Worm (Caenorhabditis elegans) whole organism, L4 larva: ENCODE data around the gene C27A2.8.
A peak's percentile ranks its signal among the peaks of the same experiment; 100 is the strongest.

Experiments used
- aha-1 ChIP-seq: fragments of 150-350 bp; peaks from one replicate; lab custom pipeline; 2014; ENCODE audit warnings: missing biosample characterization, missing genetic modification characterization
- ama-1 ChIP-seq: fragments of 150-350 bp; optimal IDR thresholded peaks from 2 replicates; lab custom pipeline; 2014; ENCODE audit warnings: inconsistent platforms, mixed read lengths
- arid-1 ChIP-seq: fragments of 200-800 bp; sonication (Bioruptor generic); conservative IDR thresholded peaks from 2 replicates; pipeline ENCODE4 v1.3.6; 2022; ENCODE audit warnings: missing genetic modification reagents, missing genetic modification characterization, missing compliant biosample characterization
- ceh-20 ChIP-seq: fragments of 200-800 bp; sonication (Bioruptor generic); IDR thresholded peaks from 2 replicates; pipeline ENCODE4 v1.3.6; 2022; ENCODE audit warnings: missing genetic modification reagents, missing genetic modification characterization, missing compliant biosample characterization
- ces-1 ChIP-seq: fragments of 150-350 bp; sonication (generic microtip); optimal IDR thresholded peaks from 4 replicates; lab custom pipeline; 2014; ENCODE audit warnings: missing biosample characterization, missing genetic modification reagents, missing genetic modification characterization
- ctbp-1 ChIP-seq: fragments of 200-800 bp; sonication (Bioruptor generic); IDR thresholded peaks from 2 replicates; pipeline ENCODE4 v1.3.6; 2022; ENCODE audit warnings: missing genetic modification reagents, missing genetic modification characterization, missing compliant biosample characterization
- daf-12 ChIP-seq: fragments of 150-350 bp; optimal IDR thresholded peaks from 2 replicates; lab custom pipeline; 2014; ENCODE audit warnings: missing biosample characterization, missing genetic modification reagents, missing genetic modification characterization
- daf-19 ChIP-seq: fragments of 200-800 bp; sonication (Bioruptor generic); conservative IDR thresholded peaks from 2 replicates; pipeline ENCODE4 v1.3.6; 2022; ENCODE audit warnings: missing genetic modification characterization, missing compliant biosample characterization
- dmd-9 ChIP-seq: fragments of 200-800 bp; sonication (Bioruptor generic); IDR thresholded peaks from 2 replicates; pipeline ENCODE4 v1.3.6; 2022; ENCODE audit warnings: missing genetic modification reagents, missing genetic modification characterization, missing compliant biosample characterization
- duxl-1 ChIP-seq: sonication (generic microtip); optimal IDR thresholded peaks from 2 replicates; lab custom pipeline; 2016; ENCODE audit warnings: mild to moderate bottlenecking, missing genetic modification characterization, moderate library complexity, missing compliant biosample characterization; ENCODE audit not compliant: poor library complexity
- dve-1 ChIP-seq: sonication (generic microtip); optimal IDR thresholded peaks from 2 replicates; lab custom pipeline; 2017; ENCODE audit warnings: antibody characterized with exemption, mild to moderate bottlenecking, missing genetic modification characterization, missing compliant biosample characterization; ENCODE audit not compliant: insufficient read depth
- hif-1 ChIP-seq, 2 experiments: sonication (generic microtip); optimal IDR thresholded peaks; 2 replicates each; lab custom pipeline; 2016 to 2017; ENCODE audit warnings: missing compliant biosample characterization in 2 of 2, missing genetic modification characterization in 2 of 2, missing genetic modification reagents in 2 of 2, missing genotype in 2 of 2, mild to moderate bottlenecking in 1 of 2
- hlh-11 ChIP-seq: fragments of 200-800 bp; sonication (Bioruptor generic); optimal IDR thresholded peaks from 2 replicates; lab custom pipeline; 2018; ENCODE audit warnings: mild to moderate bottlenecking, missing genetic modification characterization, missing compliant biosample characterization
- lim-7 ChIP-seq: fragments of 200-800 bp; sonication (Bioruptor generic); IDR thresholded peaks from 2 replicates; pipeline ENCODE4 v1.3.6; 2022; ENCODE audit warnings: missing genetic modification characterization, missing compliant biosample characterization
- lin-15B ChIP-seq: fragments of 150-350 bp; sonication (generic microtip); optimal IDR thresholded peaks from 3 replicates; lab custom pipeline; 2014; ENCODE audit warnings: missing biosample characterization, missing genetic modification characterization
- lin-29 ChIP-seq: fragments of 200-800 bp; sonication (Bioruptor generic); IDR thresholded peaks from 2 replicates; pipeline ENCODE4 v1.3.6; 2022; ENCODE audit warnings: missing genetic modification reagents, missing genetic modification characterization, missing compliant biosample characterization
- lin-38 ChIP-seq: fragments of 200-800 bp; sonication (Bioruptor generic); IDR thresholded peaks from 2 replicates; pipeline ENCODE4 v1.3.6; 2022; ENCODE audit warnings: missing genetic modification reagents, missing genetic modification characterization, missing compliant biosample characterization
- lin-39 ChIP-seq: fragments of 150-350 bp; optimal IDR thresholded peaks from 2 replicates; lab custom pipeline; 2014; ENCODE audit warnings: missing biosample characterization, missing genetic modification reagents, missing genetic modification characterization
- lsy-2 ChIP-seq, 2 experiments: fragments of 150-350 bp in 1 of 2; sonication (generic microtip) in 1 of 2; optimal IDR thresholded peaks; 2 replicates each; lab custom pipeline; 2014 to 2017; ENCODE audit warnings: missing biosample characterization in 2 of 2, missing genetic modification characterization in 2 of 2
- mes-2 ChIP-seq: sonication (generic microtip); optimal IDR thresholded peaks from 2 replicates; lab custom pipeline; 2016; ENCODE audit warnings: missing genotype, mild to moderate bottlenecking, missing genetic modification characterization, missing compliant biosample characterization; ENCODE audit not compliant: poor library complexity, severe bottlenecking
- nhr-10 ChIP-seq: fragments of 150-350 bp; optimal IDR thresholded peaks from 2 replicates; lab custom pipeline; 2014; ENCODE audit warnings: missing biosample characterization, missing genetic modification characterization
- nhr-111 ChIP-seq: fragments of 200-800 bp; sonication (Bioruptor generic); optimal IDR thresholded peaks from 2 replicates; lab custom pipeline; 2018; ENCODE audit warnings: mild to moderate bottlenecking, missing genetic modification characterization, missing compliant biosample characterization
- nhr-25 ChIP-seq: sonication (generic microtip); optimal IDR thresholded peaks from 2 replicates; lab custom pipeline; 2017; ENCODE audit warnings: missing genetic modification characterization, mild to moderate bottlenecking, missing compliant biosample characterization, antibody characterized with exemption, moderate library complexity, borderline replicate concordance; ENCODE audit not compliant: insufficient read depth
- nhr-28 ChIP-seq: fragments of 150-350 bp; optimal IDR thresholded peaks from 2 replicates; lab custom pipeline; 2014; ENCODE audit warnings: missing biosample characterization, missing genetic modification characterization
- pha-4 ChIP-seq, 2 experiments: fragments of 150-350 bp in 1 of 2; fragments of 200-800 bp in 1 of 2; sonication (Bioruptor generic) in 1 of 2; IDR thresholded peaks in 1 of 2; optimal IDR thresholded peaks in 1 of 2; 2 replicates each; pipeline versions ENCODE4 v1.3.6 to Lab custom; 2014 to 2022; ENCODE audit warnings: missing genetic modification characterization in 2 of 2, missing genetic modification reagents in 2 of 2, missing biosample characterization in 1 of 2, missing compliant biosample characterization in 1 of 2
- pqm-1 ChIP-seq: sonication (generic microtip); optimal IDR thresholded peaks from 2 replicates; lab custom pipeline; 2017; ENCODE audit warnings: missing biosample characterization, missing genetic modification characterization
- saeg-2 ChIP-seq: fragments of 200-800 bp; sonication (Bioruptor generic); IDR thresholded peaks from 2 replicates; pipeline ENCODE4 v1.3.6; 2022; ENCODE audit warnings: missing genetic modification reagents, missing genetic modification characterization, missing compliant biosample characterization
- spr-1 ChIP-seq: sonication (generic microtip); optimal IDR thresholded peaks from 2 replicates; lab custom pipeline; 2016; ENCODE audit warnings: mild to moderate bottlenecking, missing genetic modification characterization, missing compliant biosample characterization
- spr-3 ChIP-seq: fragments of 200-800 bp; sonication (Bioruptor generic); optimal IDR thresholded peaks from 2 replicates; lab custom pipeline; 2018; ENCODE audit warnings: mild to moderate bottlenecking, missing genetic modification characterization, missing compliant biosample characterization
- tag-97 ChIP-seq: fragments of 200-800 bp; sonication (Bioruptor generic); IDR thresholded peaks from 2 replicates; pipeline ENCODE4 v1.3.6; 2022; ENCODE audit warnings: missing genetic modification characterization, missing compliant biosample characterization
- unc-62 ChIP-seq, 3 experiments: fragments of 150-350 bp in 1 of 3; sonication (generic microtip); optimal IDR thresholded peaks in 2 of 3; peaks in 1 of 3; 1 replicate in 1 of 3; 2 replicates in 2 of 3; lab custom pipeline; 2014 to 2017; ENCODE audit warnings: missing biosample characterization in 3 of 3, missing genetic modification characterization in 3 of 3, missing genetic modification reagents in 3 of 3, missing genotype in 1 of 3
- zag-1 ChIP-seq: fragments of 150-350 bp; optimal IDR thresholded peaks from 2 replicates; lab custom pipeline; 2014; ENCODE audit warnings: missing biosample characterization, missing genetic modification characterization
- ztf-7 ChIP-seq: fragments of 150-350 bp; optimal IDR thresholded peaks from 2 replicates; lab custom pipeline; 2014; ENCODE audit warnings: missing biosample characterization, missing genetic modification characterization

C27A2.8 gene

DNA sequence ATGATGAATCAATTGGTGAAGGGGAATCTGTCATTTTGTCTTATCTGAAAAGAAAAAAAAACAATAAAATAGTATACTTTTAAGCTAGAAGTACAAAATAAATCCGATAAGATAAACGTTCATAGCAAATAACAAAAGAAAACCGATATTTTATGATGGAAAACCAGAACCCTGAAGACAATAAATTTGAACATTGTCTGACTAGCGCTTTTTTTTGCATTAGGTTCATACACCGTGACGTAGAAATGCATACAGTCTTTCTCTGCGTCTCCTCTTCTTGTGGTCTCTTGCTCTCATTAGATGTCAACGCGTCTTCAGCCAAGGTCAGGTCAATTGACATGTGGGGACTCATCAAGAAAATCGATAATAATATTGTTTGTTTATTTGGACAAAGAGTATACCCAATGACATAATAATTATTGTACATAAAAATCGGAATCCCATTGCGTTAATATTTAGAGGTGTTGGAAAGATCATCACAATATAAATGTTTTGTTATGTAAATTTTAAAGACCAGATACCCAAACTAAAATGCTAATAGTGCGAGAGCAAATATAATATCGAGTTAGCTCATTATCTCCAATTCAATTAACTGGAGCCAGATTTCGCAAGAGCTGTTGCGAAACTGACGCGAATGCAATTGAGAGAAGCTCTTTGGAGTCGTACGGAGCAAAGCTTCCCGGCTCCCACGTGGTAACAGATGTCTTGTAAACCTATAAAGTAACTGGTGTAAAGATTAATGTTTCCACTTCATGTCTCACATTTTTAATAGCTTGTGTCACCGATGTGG is 13.5 kb upstream of the C27A2.8 start, which contains the start of gene dsh-2 (continued):
- TF ChIP-seq unc-62 (GFP tag; optimal IDR thresholded peaks at IDR 0.05 in 1 of 2; lab: Kevin White, UChicago) (peak in 1 of 2 experiments; percentile 92), unc-62 (tag; optimal IDR thresholded peaks at IDR 0.05; lab: Kevin White, UChicago) (no peak), hlh-11 (peak; percentile 55), nhr-111 (no peak)

DNA sequence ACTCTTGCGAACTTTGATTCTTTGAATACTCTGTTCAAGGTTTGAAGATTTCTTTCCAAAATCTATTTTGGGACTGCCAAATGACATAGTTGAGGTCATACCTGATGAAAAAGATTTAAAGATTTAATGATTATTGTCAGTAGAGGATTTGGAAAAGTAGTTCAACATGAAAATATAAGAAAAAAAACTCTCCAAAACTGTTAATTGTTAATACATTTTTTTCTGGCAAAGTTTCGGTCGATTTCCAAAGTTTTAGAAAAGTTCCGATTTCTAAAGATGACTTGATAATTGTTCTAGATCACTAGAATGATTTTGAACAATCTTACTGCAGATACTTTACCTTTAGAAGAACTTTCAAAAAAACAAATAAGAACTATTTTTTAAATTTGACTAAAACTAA is 3.4 kb upstream of the C27A2.8 start, which contains the start of gene C27A2.7:
Gene C27A2.7 (minus strand): TSS at position 101 of the 400 bp plus-strand sequence.
- TF ChIP-seq hif-1 (tag; optimal IDR thresholded peaks at IDR 0.05; lab: Kevin White, UChicago): no peak
- TF ChIP-seq ceh-20: no peak
- no peak for TF ChIP-seq lin-38 (GFP tag; lab: Robert Waterston, UW)
- TF ChIP-seq daf-19 (GFP tag; lab: Robert Waterston, UW): no peak
- no peak for TF ChIP-seq nhr-25
- TF ChIP-seq pha-4 (GFP tag; IDR thresholded peaks at IDR 0.05; lab: Robert Waterston, UW): no peak
- no peak for TF ChIP-seq pha-4 (tag; optimal IDR thresholded peaks at IDR 0.05; lab: Kevin White, UChicago)
- no peak for TF ChIP-seq lin-29 (GFP tag; lab: Robert Waterston, UW)
- no peak for TF ChIP-seq nhr-10 (tag; lab: Kevin White, UChicago)
- TF ChIP-seq ama-1: no peak
- TF ChIP-seq zag-1: no peak
- no peak for TF ChIP-seq duxl-1 (tag; lab: Kevin White, UChicago)
- no peak for TF ChIP-seq daf-12
- no peak for TF ChIP-seq lsy-2 (tag; optimal IDR thresholded peaks at IDR 0.05; lab: Kevin White, UChicago)
- TF ChIP-seq tag-97 (GFP tag; lab: Robert Waterston, UW): no peak
- no peak for TF ChIP-seq dve-1 (tag; lab: Kevin White, UChicago)
- TF ChIP-seq ctbp-1 (GFP tag; lab: Robert Waterston, UW): no peak
- no peak for TF ChIP-seq mes-2 (tag; lab: Kevin White, UChicago)
- TF ChIP-seq spr-1 (tag; lab: Kevin White, UChicago): no peak
- TF ChIP-seq spr-3 (GFP tag; lab: Kevin White, UChicago): no peak
- TF ChIP-seq lim-7: no peak
- TF ChIP-seq, all 104 proteins: peak for 0

DNA sequence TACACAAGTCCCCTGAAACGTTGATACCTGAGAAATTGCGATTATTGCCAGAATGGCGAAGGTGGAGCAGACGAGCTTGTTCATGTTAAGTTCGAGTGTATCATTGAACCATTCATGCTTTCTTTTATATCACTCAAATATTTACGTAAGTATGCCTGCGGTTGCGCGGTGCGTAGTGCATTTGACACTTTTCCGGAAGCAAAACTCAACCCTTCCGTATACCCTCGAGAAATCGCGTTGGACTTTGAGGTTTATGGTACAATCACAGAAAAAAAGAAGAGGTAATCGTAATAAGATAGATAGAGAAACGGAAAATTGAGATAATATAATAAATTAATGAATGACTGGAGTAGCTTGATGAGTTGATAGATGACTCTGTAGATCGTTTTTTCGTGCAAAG is 1.7 kb upstream of the C27A2.8 start, which contains the start of gene idpb-2:
Gene idpb-2 (minus strand): TSS at position 101 of the 400 bp plus-strand sequence.
- TF ChIP-seq aha-1 (tag; lab: Kevin White, UChicago) (peak; percentile 14), daf-19 (GFP tag; lab: Robert Waterston, UW) (no peak), pqm-1 (tag; lab: Kevin White, UChicago) (no peak)
- TF ChIP-seq, all 104 proteins: peak for 1

DNA sequence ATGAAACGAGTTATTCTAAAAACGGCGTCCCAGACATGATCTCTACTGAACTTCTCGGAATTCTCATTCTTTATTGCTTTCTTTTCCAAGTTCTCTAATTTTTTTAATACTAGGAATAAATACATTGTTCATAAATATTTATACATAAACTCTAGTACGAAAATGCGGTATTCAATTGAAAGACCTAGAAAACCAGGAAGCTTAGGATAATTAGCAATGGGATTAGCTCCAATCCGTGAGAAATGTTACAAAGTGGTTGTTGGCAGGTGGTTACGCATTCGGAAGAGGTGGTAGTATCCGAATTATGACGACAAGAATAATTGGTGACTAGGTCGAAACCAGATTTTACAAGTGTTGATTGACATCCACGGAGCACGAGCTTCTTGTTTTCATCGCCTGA is 876 bp downstream of the C27A2.8 start:
- no peak for TF ChIP-seq dve-1 (tag; lab: Kevin White, UChicago)
- no peak for TF ChIP-seq ces-1 (GFP tag; lab: Kevin White, UChicago)
- no peak for TF ChIP-seq daf-12
- TF ChIP-seq nhr-28: no peak
- no peak for TF ChIP-seq dmd-9
- TF ChIP-seq arid-1: no peak
- TF ChIP-seq pha-4 (GFP tag; IDR thresholded peaks at IDR 0.05; lab: Robert Waterston, UW): no peak
- TF ChIP-seq pha-4 (tag; optimal IDR thresholded peaks at IDR 0.05; lab: Kevin White, UChicago): no peak
- TF ChIP-seq lim-7: no peak
- TF ChIP-seq ztf-7 (tag; lab: Kevin White, UChicago): no peak
- no peak for TF ChIP-seq lin-39 (tag; lab: Kevin White, UChicago)
- no peak for TF ChIP-seq saeg-2 (GFP tag; lab: Robert Waterston, UW)
- no peak for TF ChIP-seq lin-15B (tag; lab: Kevin White, UChicago)
